Worm (Caenorhabditis elegans) whole organism, early embryonic: ENCODE results near the gene odr-8.
"Not testable (repeated sequence)": the region's sequence is repeated elsewhere in the genome, so short reads cannot be mapped to it uniquely, and the experiment has no call there.

Experiments
- B0310.2 ChIP-seq: sonication (generic microtip); optimal IDR thresholded peaks from 2 replicates; lab custom pipeline; 2016; ENCODE audit warnings: mild to moderate bottlenecking, missing genetic modification characterization, missing compliant biosample characterization
- F13C5.2 ChIP-seq: sonication (generic microtip); optimal IDR thresholded peaks from 2 replicates; lab custom pipeline; 2017; ENCODE audit warnings: mild to moderate bottlenecking, missing genetic modification characterization, inconsistent platforms, missing compliant biosample characterization
- aly-1 ChIP-seq: sonication (generic microtip); optimal IDR thresholded peaks from 2 replicates; lab custom pipeline; 2016; ENCODE audit warnings: missing genetic modification characterization, missing compliant biosample characterization
- ama-1 ChIP-seq: fragments of 150-350 bp; optimal IDR thresholded peaks from 2 replicates; lab custom pipeline; 2014
- ceh-13 ChIP-seq: fragments of 200-800 bp; sonication (Bioruptor generic); optimal IDR thresholded peaks from 2 replicates; lab custom pipeline; 2018; ENCODE audit warnings: mild to moderate bottlenecking, missing genetic modification characterization, missing compliant biosample characterization
- ceh-36 ChIP-seq: sonication (generic microtip); optimal IDR thresholded peaks from 2 replicates; lab custom pipeline; 2016; ENCODE audit warnings: missing genetic modification characterization, inconsistent platforms, missing compliant biosample characterization
- ets-7 ChIP-seq: sonication (generic microtip); optimal IDR thresholded peaks from 2 replicates; lab custom pipeline; 2016; ENCODE audit warnings: missing genotype, missing genetic modification characterization, missing compliant biosample characterization
- flt-1 ChIP-seq: fragments of 200-800 bp; sonication (Bioruptor generic); IDR thresholded peaks from 2 replicates; pipeline ENCODE4 v1.3.6; 2022; ENCODE audit warnings: missing genetic modification characterization, missing compliant biosample characterization
- hmbx-1 ChIP-seq: sonication (generic microtip); optimal IDR thresholded peaks from 2 replicates; lab custom pipeline; 2016; ENCODE audit warnings: mild to moderate bottlenecking, missing genetic modification characterization, missing compliant biosample characterization
- hmg-4 ChIP-seq: fragments of 200-800 bp; sonication (Bioruptor generic); optimal IDR thresholded peaks from 2 replicates; lab custom pipeline; 2018; ENCODE audit warnings: mild to moderate bottlenecking, missing genetic modification characterization, missing compliant biosample characterization
- hnd-1 ChIP-seq: sonication (generic microtip); optimal IDR thresholded peaks from 2 replicates; lab custom pipeline; 2016; ENCODE audit warnings: missing genetic modification characterization, missing compliant biosample characterization
- pes-1 ChIP-seq: fragments of 200-800 bp; sonication (Bioruptor generic); IDR thresholded peaks from 2 replicates; pipeline ENCODE4 v1.3.6; 2022; ENCODE audit warnings: missing genetic modification reagents, missing genetic modification characterization, missing compliant biosample characterization
- scrt-1 ChIP-seq: fragments of 200-800 bp; sonication (Bioruptor generic); IDR thresholded peaks from 2 replicates; pipeline ENCODE4 v1.3.6; 2022; ENCODE audit warnings: missing genetic modification characterization, missing compliant biosample characterization
- sea-1 ChIP-seq: fragments of 200-800 bp; sonication (Bioruptor generic); conservative IDR thresholded peaks from 2 replicates; pipeline ENCODE4 v1.3.6; 2022; ENCODE audit warnings: missing genetic modification characterization, missing compliant biosample characterization
- tbx-11 ChIP-seq: fragments of 200-800 bp; sonication (Bioruptor generic); IDR thresholded peaks from 2 replicates; pipeline ENCODE4 v1.3.6; 2022; ENCODE audit warnings: missing genetic modification characterization, missing compliant biosample characterization
- tbx-37 ChIP-seq: fragments of 200-800 bp; sonication (Bioruptor generic); conservative IDR thresholded peaks from 2 replicates; pipeline ENCODE4 v1.3.6; 2022; ENCODE audit warnings: missing genetic modification reagents, missing genetic modification characterization, missing compliant biosample characterization
- tra-4 ChIP-seq: sonication (generic microtip); optimal IDR thresholded peaks from 2 replicates; lab custom pipeline; 2017; ENCODE audit warnings: missing genetic modification characterization, missing compliant biosample characterization

The odr-8 gene

ce11 chrIV:6599447-6599846 is 16.9 kb upstream of the odr-8 start, which contains the start of gene F38A5.8:
TSS of gene F38A5.8 (plus strand) at chrIV:6599747.
- no peak for TF ChIP-seq ceh-13 (GFP tag; lab: Kevin White, UChicago)
- TF ChIP-seq ets-7 (tag; lab: Kevin White, UChicago): no peak
- TF ChIP-seq ama-1: no peak
- no peak for TF ChIP-seq F13C5.2
- TF ChIP-seq tbx-37: no peak
- no peak for TF ChIP-seq flt-1 (GFP tag; lab: Robert Waterston, UW)
- no peak for TF ChIP-seq hnd-1
- TF ChIP-seq tbx-11 (GFP tag; lab: Robert Waterston, UW): no peak

ce11 chrIV:6598740-6599139 is 16.2 kb upstream of the odr-8 start, which contains the start of gene nspb-5:
TSS of gene nspb-5 (plus strand) at chrIV:6599040.
- TF ChIP-seq ets-7 (tag; lab: Kevin White, UChicago); tbx-11 (GFP tag; lab: Robert Waterston, UW); hnd-1: not testable (repeated sequence)

- TF ChIP-seq hmg-4 (GFP tag; lab: Kevin White, UChicago); flt-1 (GFP tag; lab: Robert Waterston, UW); F13C5.2: not testable (repeated sequence)
These were observed 15.4 kb upstream of the odr-8 start, which contains the start of gene nspb-4 for ce11 chrIV:6597918-6598317. TSS of gene nspb-4 (plus strand) at chrIV:6598218.

ce11 chrIV:6597298-6597697 is 14.8 kb upstream of the odr-8 start, which contains the start of gene F38A5.6:
TSS of gene F38A5.6 (minus strand) at chrIV:6597398.
- TF ChIP-seq tbx-11 (GFP tag; lab: Robert Waterston, UW): no peak
- TF ChIP-seq scrt-1 (GFP tag; lab: Robert Waterston, UW): no peak
- no peak for TF ChIP-seq F13C5.2
- TF ChIP-seq pes-1: no peak
- TF ChIP-seq ama-1: no peak
- TF ChIP-seq flt-1 (GFP tag; lab: Robert Waterston, UW): no peak
- no peak for TF ChIP-seq ets-7 (tag; lab: Kevin White, UChicago)
- TF ChIP-seq hnd-1: no peak
- no peak for TF ChIP-seq aly-1 (tag; lab: Kevin White, UChicago)
- no peak for TF ChIP-seq ceh-13 (GFP tag; lab: Kevin White, UChicago)
- TF ChIP-seq ceh-36 (tag; lab: Kevin White, UChicago): no peak
- TF ChIP-seq hmbx-1: no peak
- TF ChIP-seq tra-4 (tag; lab: Kevin White, UChicago): no peak
- TF ChIP-seq sea-1 (GFP tag; lab: Robert Waterston, UW): no peak
- no peak for TF ChIP-seq B0310.2 (tag; lab: Kevin White, UChicago)

- TF ChIP-seq ceh-13 (GFP tag; lab: Kevin White, UChicago) (no peak), hmbx-1 (no peak), scrt-1 (GFP tag; lab: Robert Waterston, UW) (no peak), tra-4 (tag; lab: Kevin White, UChicago) (no peak), pes-1 (no peak), hnd-1 (no peak), ama-1 (no peak), tbx-11 (GFP tag; lab: Robert Waterston, UW) (no peak), tbx-37 (no peak), flt-1 (GFP tag; lab: Robert Waterston, UW) (no peak), ceh-36 (tag; lab: Kevin White, UChicago) (no peak)
These were observed 13.4 kb upstream of the odr-8 start, which contains the start of gene F38A5.22 for ce11 chrIV:6595912-6596311. TSS of gene F38A5.22 (minus strand) at chrIV:6595940.

ce11 chrIV:6594871-6595270 is 12.4 kb upstream of the odr-8 start, which contains the start of gene nspb-3:
TSS of gene nspb-3 (minus strand) at chrIV:6594971.
- TF ChIP-seq ama-1; scrt-1 (GFP tag; lab: Robert Waterston, UW); hmg-4 (GFP tag; lab: Kevin White, UChicago): not testable (repeated sequence)

ce11 chrIV:6591010-6591746 is 8.7 kb upstream of the odr-8 start, which contains the start of the genes nspb-1 and nspb-2:
TSS of gene nspb-1 (minus strand) at chrIV:6591110.
TSS of gene nspb-2 (plus strand) at chrIV:6591696.
- TF ChIP-seq ceh-36 (tag; lab: Kevin White, UChicago); ets-7 (tag; lab: Kevin White, UChicago); hmg-4 (GFP tag; lab: Kevin White, UChicago): not testable (repeated sequence)

- no peak for TF ChIP-seq tra-4 (tag; lab: Kevin White, UChicago)
- no peak for TF ChIP-seq tbx-37
- TF ChIP-seq ceh-13 (GFP tag; lab: Kevin White, UChicago): no peak
- TF ChIP-seq scrt-1 (GFP tag; lab: Robert Waterston, UW): no peak
- no peak for TF ChIP-seq flt-1 (GFP tag; lab: Robert Waterston, UW)
- no peak for TF ChIP-seq hmg-4 (GFP tag; lab: Kevin White, UChicago)
- no peak for TF ChIP-seq ceh-36 (tag; lab: Kevin White, UChicago)
- TF ChIP-seq tbx-11 (GFP tag; lab: Robert Waterston, UW): no peak
- TF ChIP-seq hnd-1: no peak
These were observed 7.5 kb upstream of the odr-8 start, which contains the start of the genes lec-11 and irld-7 for ce11 chrIV:6590029-6590428. TSS of gene lec-11 (minus strand) at chrIV:6590154. TSS of gene irld-7 (plus strand) at chrIV:6590360.
